Worm (Caenorhabditis elegans) whole organism, L1 larva: ENCODE data around the gene chil-1.
A peak's percentile ranks its signal among the peaks of the same experiment; 100 is the strongest.

Experiments used
- C04F5.9 ChIP-seq: sonication (generic microtip); optimal IDR thresholded peaks from 2 replicates; lab custom pipeline; 2016; ENCODE audit warnings: missing genetic modification characterization, missing compliant biosample characterization
- C16A3.4 ChIP-seq: fragments of 150-350 bp; optimal IDR thresholded peaks from 2 replicates; lab custom pipeline; 2014; ENCODE audit warnings: missing biosample characterization, missing genetic modification characterization
- C34B4.2 ChIP-seq: sonication (generic microtip); optimal IDR thresholded peaks from 2 replicates; lab custom pipeline; 2017; ENCODE audit warnings: mild to moderate bottlenecking, missing genetic modification characterization, missing compliant biosample characterization
- aha-1 ChIP-seq: fragments of 150-350 bp; optimal IDR thresholded peaks from 2 replicates; lab custom pipeline; 2014; ENCODE audit warnings: missing biosample characterization, missing genetic modification characterization
- aly-2 ChIP-seq: fragments of 150-350 bp; optimal IDR thresholded peaks from 2 replicates; lab custom pipeline; 2014; ENCODE audit warnings: missing biosample characterization, missing genetic modification characterization
- blmp-1 ChIP-seq: fragments of 150-350 bp; optimal IDR thresholded peaks from 2 replicates; lab custom pipeline; 2014; ENCODE audit warnings: missing biosample characterization, missing genetic modification characterization
- efl-1 ChIP-seq, 4 experiments: fragments of 150-350 bp; optimal IDR thresholded peaks in 3 of 4; peaks in 1 of 4; 1 replicate in 1 of 4; 2 replicates in 3 of 4; lab custom pipeline; 2014; ENCODE audit warnings: missing biosample characterization in 2 of 4, missing genetic modification characterization in 2 of 4, missing genetic modification reagents in 2 of 4
- egl-13 ChIP-seq: sonication (generic microtip); optimal IDR thresholded peaks from 2 replicates; lab custom pipeline; 2016; ENCODE audit warnings: missing genotype, missing genetic modification reagents, missing genetic modification characterization, missing compliant biosample characterization
- egl-27 ChIP-seq, 2 experiments: fragments of 150-350 bp in 1 of 2; sonication (generic microtip); optimal IDR thresholded peaks; 3 replicates each; lab custom pipeline; 2017 to 2018; ENCODE audit warnings: missing biosample characterization in 2 of 2, missing genetic modification characterization in 2 of 2, missing genetic modification reagents in 2 of 2
- elt-2 ChIP-seq: sonication (generic microtip); optimal IDR thresholded peaks from 2 replicates; lab custom pipeline; 2016; ENCODE audit warnings: missing genetic modification characterization, mild to moderate bottlenecking, inconsistent platforms, missing compliant biosample characterization, missing genetic modification reagents
- elt-3 ChIP-seq, 6 experiments: fragments of 150-350 bp in 1 of 6; sonication (generic microtip); optimal IDR thresholded peaks; 2 replicates each; lab custom pipeline; 2017 to 2018; ENCODE audit warnings: missing biosample characterization in 6 of 6, missing genetic modification characterization in 6 of 6, inconsistent platforms in 1 of 6
- ets-5 ChIP-seq: fragments of 200-800 bp; sonication (Bioruptor generic); IDR thresholded peaks from 2 replicates; pipeline ENCODE4 v1.3.6; 2022; ENCODE audit warnings: missing genetic modification characterization, missing compliant biosample characterization
- grh-1 ChIP-seq: fragments of 200-800 bp; sonication (Bioruptor generic); IDR thresholded peaks from 2 replicates; pipeline ENCODE4 v1.3.6; 2022; ENCODE audit warnings: missing genetic modification reagents, missing genetic modification characterization, missing compliant biosample characterization
- hlh-4 ChIP-seq: sonication (generic microtip); optimal IDR thresholded peaks from 2 replicates; lab custom pipeline; 2016; ENCODE audit warnings: mild to moderate bottlenecking, missing genetic modification characterization, missing compliant biosample characterization
- irx-1 ChIP-seq: sonication (generic microtip); optimal IDR thresholded peaks from 2 replicates; lab custom pipeline; 2016; ENCODE audit warnings: missing genetic modification characterization, missing compliant biosample characterization
- lin-14 ChIP-seq: fragments of 200-800 bp; sonication (Bioruptor generic); optimal IDR thresholded peaks from 2 replicates; lab custom pipeline; 2018; ENCODE audit warnings: mild to moderate bottlenecking, missing genetic modification characterization, moderate library complexity, missing compliant biosample characterization
- lin-15B ChIP-seq: fragments of 150-350 bp; sonication (generic microtip); optimal IDR thresholded peaks from 3 replicates; lab custom pipeline; 2014; ENCODE audit warnings: missing biosample characterization, missing genetic modification characterization
- lir-3 ChIP-seq: sonication (generic microtip); optimal IDR thresholded peaks from 2 replicates; lab custom pipeline; 2016; ENCODE audit warnings: mild to moderate bottlenecking, missing genetic modification characterization, moderate library complexity, missing compliant biosample characterization; ENCODE audit not compliant: poor library complexity
- mab-9 ChIP-seq: fragments of 200-800 bp; sonication (Bioruptor generic); IDR thresholded peaks from 2 replicates; pipeline ENCODE4 v1.3.6; 2022; ENCODE audit warnings: missing genetic modification reagents, missing genetic modification characterization, missing compliant biosample characterization
- mep-1 ChIP-seq: fragments of 150-350 bp; optimal IDR thresholded peaks from 2 replicates; lab custom pipeline; 2014; ENCODE audit warnings: missing biosample characterization, missing genetic modification characterization
- nhr-11 ChIP-seq: fragments of 150-350 bp; optimal IDR thresholded peaks from 2 replicates; lab custom pipeline; 2014; ENCODE audit warnings: missing biosample characterization, missing genetic modification characterization
- nhr-20 ChIP-seq: sonication (generic microtip); optimal IDR thresholded peaks from 2 replicates; lab custom pipeline; 2016; ENCODE audit warnings: mild to moderate bottlenecking, missing genetic modification characterization, missing compliant biosample characterization
- nhr-71 ChIP-seq: sonication (generic microtip); optimal IDR thresholded peaks from 2 replicates; lab custom pipeline; 2016; ENCODE audit warnings: mild to moderate bottlenecking, missing genetic modification characterization, moderate library complexity, missing compliant biosample characterization
- nhr-77 ChIP-seq: fragments of 150-350 bp; optimal IDR thresholded peaks from 2 replicates; lab custom pipeline; 2014; ENCODE audit warnings: missing biosample characterization, missing genetic modification characterization
- nhr-84 ChIP-seq: sonication (generic microtip); optimal IDR thresholded peaks from 2 replicates; lab custom pipeline; 2017; ENCODE audit warnings: missing biosample characterization, missing genetic modification characterization
- nhr-85 ChIP-seq: sonication (generic microtip); peaks from one replicate; lab custom pipeline; 2016; ENCODE audit warnings: missing genetic modification characterization, inconsistent platforms, missing compliant biosample characterization
- sox-4 ChIP-seq: sonication (generic microtip); optimal IDR thresholded peaks from 2 replicates; lab custom pipeline; 2016; ENCODE audit warnings: missing genetic modification characterization, missing compliant biosample characterization
- swsn-7 ChIP-seq: sonication (generic microtip); optimal IDR thresholded peaks from 2 replicates; lab custom pipeline; 2016; ENCODE audit warnings: missing genetic modification characterization, missing compliant biosample characterization
- unc-30 ChIP-seq: sonication (generic microtip); optimal IDR thresholded peaks from 2 replicates; lab custom pipeline; 2017; ENCODE audit warnings: missing biosample characterization, missing genetic modification characterization
- ztf-11 ChIP-seq, 2 experiments: sonication (generic microtip); optimal IDR thresholded peaks; 2 replicates each; lab custom pipeline; 2016 to 2017; ENCODE audit warnings: missing genetic modification characterization in 2 of 2, missing biosample characterization in 1 of 2, missing compliant biosample characterization in 1 of 2
- ztf-4 ChIP-seq: fragments of 150-350 bp; optimal IDR thresholded peaks from 2 replicates; lab custom pipeline; 2014; ENCODE audit warnings: missing biosample characterization, missing genetic modification characterization

Gene chil-1

DNA sequence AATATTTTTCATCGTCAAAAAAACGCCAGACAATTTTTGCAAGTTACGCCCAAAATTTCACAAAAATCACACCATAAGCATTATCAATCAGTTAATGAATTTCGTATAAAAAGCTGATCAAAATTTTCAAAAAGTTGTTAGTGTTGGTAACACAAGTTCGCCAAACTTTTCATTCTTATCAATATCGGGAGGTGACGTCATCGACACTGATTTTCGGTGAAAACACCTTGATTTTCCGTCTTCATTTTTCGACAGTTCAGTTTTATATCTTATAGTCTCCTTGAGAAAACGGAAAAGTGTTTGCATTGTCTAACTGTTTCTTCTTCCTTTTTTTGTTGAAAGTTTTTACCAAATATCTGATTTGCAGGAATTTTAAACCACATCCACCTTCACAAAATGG, 14.5 kb upstream of the chil-1 start, which contains the start of gene C08H9.15:
Gene C08H9.15, plus strand, starts transcription at position 368 of the 400 bp plus-strand sequence.
- TF ChIP-seq elt-3 (tag; optimal IDR thresholded peaks at IDR 0.05; lab: Kevin White, UChicago) (peak in 4 of 6 experiments; percentile 16 to 64 (median 45)), nhr-85 (peak; percentile 61), hlh-4 (tag; lab: Kevin White, UChicago) (no peak), egl-27 (tag; optimal IDR thresholded peaks at IDR 0.05; lab: Kevin White, UChicago) (no peak), blmp-1 (tag; lab: Kevin White, UChicago) (peak; percentile 85)

DNA sequence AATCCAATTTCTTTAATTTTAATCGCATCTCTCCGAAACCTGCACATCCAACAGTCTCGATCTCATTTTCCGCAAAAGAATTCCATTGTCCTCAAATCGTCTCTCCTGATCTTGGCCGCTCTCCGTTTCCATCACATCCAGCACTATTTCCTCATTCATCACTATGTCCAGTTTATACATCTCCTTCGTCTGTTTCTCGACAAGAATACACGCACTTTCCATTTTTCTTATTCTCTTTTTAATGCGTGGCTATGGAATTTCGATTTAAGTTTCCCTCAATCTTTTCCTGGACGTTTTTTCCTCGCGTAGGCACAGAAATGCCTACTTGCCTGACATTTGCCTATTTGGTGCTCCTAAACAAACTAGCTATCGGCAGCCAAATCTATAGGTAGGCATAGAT, 13.5 kb upstream of the chil-1 start:
- TF ChIP-seq lir-3 (tag; lab: Kevin White, UChicago): no peak
- peak; percentile 97 for TF ChIP-seq blmp-1 (tag; lab: Kevin White, UChicago)
- TF ChIP-seq nhr-20 (tag; lab: Kevin White, UChicago): no peak

DNA sequence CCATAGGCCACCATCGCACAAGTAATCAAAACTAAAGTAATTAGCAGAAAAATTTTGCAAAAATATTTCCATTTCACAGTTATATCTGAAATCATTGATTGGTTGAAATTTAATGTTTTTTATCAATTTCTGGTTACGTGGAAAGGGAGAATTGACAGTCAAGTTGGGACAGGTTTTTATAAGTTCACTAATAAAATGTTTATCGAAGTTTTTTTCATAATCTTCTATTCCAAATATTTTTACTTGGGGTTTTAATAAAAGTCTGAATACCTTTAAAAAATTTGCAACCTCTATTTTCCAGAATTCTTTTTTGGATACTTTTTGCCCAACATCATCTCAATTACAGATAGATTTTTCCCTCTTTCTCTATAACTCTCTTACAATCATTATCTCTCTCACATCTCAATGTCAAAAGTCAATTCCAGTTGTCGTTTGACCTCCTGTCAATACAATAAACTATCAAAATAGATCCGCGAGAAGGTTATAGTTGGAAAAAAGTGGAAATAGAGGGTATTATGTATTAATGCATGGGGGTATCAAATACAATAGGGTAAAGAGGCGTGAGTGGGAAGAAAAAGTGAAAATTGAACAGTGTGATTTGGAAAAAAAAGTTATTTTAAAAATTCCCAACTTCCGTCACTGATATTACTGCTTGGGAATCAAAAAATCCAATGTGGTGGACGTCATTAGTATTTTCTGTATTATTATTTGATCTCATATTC, 8.4 kb upstream of the chil-1 start, which contains the start of the genes chil-2 and ctsa-3.2:
Gene chil-2, minus strand, starts transcription at position 101 of the 722 bp plus-strand sequence.
Gene ctsa-3.2, plus strand, starts transcription at position 672 of the 722 bp plus-strand sequence.
- no peak for TF ChIP-seq C34B4.2 (tag; lab: Kevin White, UChicago)
- no peak for TF ChIP-seq mab-9
- no peak for TF ChIP-seq egl-13 (tag; lab: Kevin White, UChicago)
- TF ChIP-seq nhr-84 (tag; lab: Kevin White, UChicago): no peak
- no peak for TF ChIP-seq aly-2 (tag; lab: Kevin White, UChicago)

DNA sequence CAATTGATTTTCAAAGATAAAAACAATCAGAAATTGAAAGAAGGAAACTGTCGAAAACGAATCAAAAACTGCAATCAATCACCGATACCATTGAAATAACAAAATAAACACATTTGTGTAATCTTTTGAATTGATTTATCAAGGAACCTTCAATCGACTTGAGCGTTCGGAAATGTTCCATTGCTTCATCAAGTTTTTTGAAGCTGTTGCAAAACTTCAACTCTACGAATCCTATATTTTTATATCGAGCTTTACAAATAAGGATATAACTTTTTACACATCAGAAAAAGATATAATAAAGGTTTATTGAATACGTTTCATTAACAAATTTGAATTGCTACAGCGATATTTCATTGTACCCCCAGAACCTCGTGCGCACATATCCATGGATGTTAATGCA, 6.7 kb upstream of the chil-1 start, which contains the start of gene chil-8:
Gene chil-8, minus strand, starts transcription at position 101 of the 400 bp plus-strand sequence.
- no peak for TF ChIP-seq grh-1 (GFP tag; lab: Robert Waterston, UW)
- TF ChIP-seq lin-14: no peak

DNA sequence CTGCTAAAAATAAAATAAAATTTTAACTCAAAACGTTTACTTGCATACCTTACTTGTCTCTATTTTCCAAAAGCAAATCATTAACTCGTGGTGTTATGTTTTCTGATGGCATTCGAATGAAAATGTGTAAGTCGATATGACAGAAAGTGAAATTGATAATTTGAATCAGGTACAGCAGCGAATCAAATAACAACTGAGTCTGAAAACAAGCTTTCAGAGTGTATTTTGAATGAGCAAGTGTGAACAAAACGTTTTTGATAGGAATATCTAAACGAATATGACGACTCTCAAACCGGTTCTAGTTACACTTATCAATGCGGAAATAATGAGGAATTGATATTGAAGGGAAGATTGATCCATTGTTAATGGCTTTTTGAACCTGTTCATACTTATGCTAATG, 4.8 kb upstream of the chil-1 start, which contains the start of gene chil-7:
Gene chil-7, minus strand, starts transcription at position 112 of the 400 bp plus-strand sequence.
- TF ChIP-seq ztf-11 (tag; optimal IDR thresholded peaks at IDR 0.05; lab: Kevin White, UChicago): no peak
- no peak for TF ChIP-seq aha-1 (tag; lab: Kevin White, UChicago)
- no peak for TF ChIP-seq unc-30 (tag; lab: Kevin White, UChicago)
- TF ChIP-seq nhr-11 (tag; lab: Kevin White, UChicago): no peak
- TF ChIP-seq lin-15B: no peak
- TF ChIP-seq nhr-71: no peak
- TF ChIP-seq C16A3.4 (tag; lab: Kevin White, UChicago): no peak
- no peak for TF ChIP-seq elt-3 (tag; optimal IDR thresholded peaks at IDR 0.05; lab: Kevin White, UChicago)
- no peak for TF ChIP-seq sox-4 (tag; lab: Kevin White, UChicago)
- no peak for TF ChIP-seq ets-5 (GFP tag; lab: Robert Waterston, UW)
- TF ChIP-seq ztf-4: no peak
- no peak for TF ChIP-seq mep-1 (tag; lab: Kevin White, UChicago)
- TF ChIP-seq nhr-77 (tag; lab: Kevin White, UChicago): no peak
- no peak for TF ChIP-seq C04F5.9
- TF ChIP-seq swsn-7: no peak
- TF ChIP-seq efl-1 (optimal IDR thresholded peaks at IDR 0.05; lab: Kevin White, UChicago): no peak
- TF ChIP-seq efl-1 (GFP tag; optimal IDR thresholded peaks at IDR 0.05 in 1 of 2; lab: Kevin White, UChicago): no peak
- TF ChIP-seq lir-3 (tag; lab: Kevin White, UChicago): no peak
- TF ChIP-seq elt-2 (tag; lab: Kevin White, UChicago): no peak
- no peak for TF ChIP-seq irx-1 (tag; lab: Kevin White, UChicago)
